Fruit fly (Drosophila melanogaster): ENCODE measurements around the gene CG16812.

- TF ChIP-seq CG8301 (tag; optimal IDR thresholded peaks at IDR 0.05) (peak; percentile 60), EcR (GFP tag; optimal IDR thresholded peaks at IDR 0.05) (no peak), fd96Ca (GFP tag; IDR thresholded peaks at IDR 0.05) (no peak), CG32121 (GFP tag; IDR thresholded peaks at IDR 0.05) (no peak), Pif1B (GFP tag; optimal IDR thresholded peaks at IDR 0.05) (no peak), Snoo (tag; optimal IDR thresholded peaks at IDR 0.05) (no peak), CG15710 (tag; optimal IDR thresholded peaks at IDR 0.05) (peak; percentile 31), CG12605 (GFP tag; IDR thresholded peaks at IDR 0.05) (no peak), gl (tag; optimal IDR thresholded peaks at IDR 0.05) (no peak), CG9948 (tag; optimal IDR thresholded peaks at IDR 0.05) (peak; percentile 17), Ets98B (GFP tag; IDR thresholded peaks at IDR 0.05) (no peak), CG13204 (GFP tag; optimal IDR thresholded peaks at IDR 0.05) (no peak)
Observed at dm6 chr2L:13251167-13251566, 28.8 kb downstream of the CG16812 start.
